Fruit fly (Drosophila melanogaster): ENCODE measurements around the gene CG34276.

Gene CG34276

DNA sequence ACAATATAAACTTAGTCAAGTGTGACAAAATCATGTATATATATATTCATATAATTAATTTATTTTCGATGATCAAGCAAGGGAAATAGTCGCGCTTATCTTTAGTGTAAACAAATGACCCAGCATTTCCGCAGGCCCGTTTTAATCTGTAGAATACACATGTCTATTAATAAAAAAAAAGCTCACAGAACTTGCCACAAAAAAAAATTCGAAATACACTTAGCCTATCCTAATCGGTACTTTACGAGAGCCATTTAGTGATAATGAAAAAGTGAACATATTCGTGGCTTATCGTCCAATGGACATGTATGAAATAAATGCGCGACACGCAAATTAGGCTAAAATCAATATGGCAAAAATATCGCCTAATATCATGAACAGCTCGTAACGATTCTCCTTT is 49.7 kb downstream of the CG34276 start:
- TF ChIP-seq CTCF (optimal IDR thresholded peaks at IDR 0.05) (no peak), CG8478 (optimal IDR thresholded peaks at IDR 0.05) (no peak)
